Fruit fly (Drosophila melanogaster): ENCODE results near the gene CG15535.

DNA sequence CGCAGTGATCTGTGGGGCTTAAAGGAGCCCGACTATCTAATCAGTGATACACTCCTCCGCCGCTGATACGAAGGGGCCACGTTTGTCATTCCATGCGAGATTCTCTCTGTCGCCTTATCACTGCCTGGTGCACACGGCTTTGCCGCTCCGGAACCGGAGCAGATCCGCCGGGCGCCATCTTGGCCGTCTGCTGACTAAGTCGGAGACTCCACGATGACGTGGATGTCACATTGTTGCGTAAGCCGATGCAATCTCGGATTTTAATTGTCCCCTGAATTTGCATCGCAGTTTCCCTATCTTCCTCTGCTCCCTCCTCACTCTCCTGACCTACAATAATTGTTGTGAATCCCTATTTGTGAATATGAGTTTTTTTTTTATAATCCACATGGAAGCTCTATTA lies 32.6 kb downstream of the CG15535 start:
- TF ChIP-seq CG6792 (GFP tag; optimal IDR thresholded peaks at IDR 0.05) (no peak), CG8632 (GFP tag; optimal IDR thresholded peaks at IDR 0.05) (no peak), eg (GFP tag; IDR thresholded peaks at IDR 0.05) (no peak), CG6808 (GFP tag; optimal IDR thresholded peaks at IDR 0.05) (no peak), CG1621 (tag; optimal IDR thresholded peaks at IDR 0.05) (no peak), CG7368 (GFP tag; optimal IDR thresholded peaks at IDR 0.05) (no peak), Lpt (GFP tag; optimal IDR thresholded peaks at IDR 0.05) (no peak), CG8319 (GFP tag; optimal IDR thresholded peaks at IDR 0.05) (no peak), CG10631 (GFP tag; optimal IDR thresholded peaks at IDR 0.05) (no peak), Ets96B (tag; optimal IDR thresholded peaks at IDR 0.05) (no peak)
